Worm (Caenorhabditis elegans) whole organism, L4 larva: ENCODE results near the gene Y116A8C.49.

Experiments used
- ceh-44 ChIP-seq: fragments of 200-800 bp; sonication (Bioruptor generic); IDR thresholded peaks from 2 replicates; pipeline ENCODE4 v1.3.6; 2022; ENCODE audit warnings: missing genetic modification reagents, missing genetic modification characterization, missing compliant biosample characterization
- ceh-62 ChIP-seq: sonication (generic microtip); optimal IDR thresholded peaks from 2 replicates; lab custom pipeline; 2017; ENCODE audit warnings: missing biosample characterization, missing genetic modification characterization
- fos-1 ChIP-seq: fragments of 150-350 bp; optimal IDR thresholded peaks from 2 replicates; lab custom pipeline; 2014; ENCODE audit warnings: missing biosample characterization, missing genetic modification characterization
- hlh-30 ChIP-seq: sonication (generic microtip); optimal IDR thresholded peaks from 2 replicates; lab custom pipeline; 2017; ENCODE audit warnings: antibody characterized with exemption, mild to moderate bottlenecking, missing genetic modification characterization, missing compliant biosample characterization; ENCODE audit not compliant: insufficient read depth
- lin-13 ChIP-seq: fragments of 150-350 bp; optimal IDR thresholded peaks from 2 replicates; lab custom pipeline; 2014; ENCODE audit warnings: missing biosample characterization, missing genetic modification reagents, missing genetic modification characterization
- lsy-2 ChIP-seq, 2 experiments: fragments of 150-350 bp in 1 of 2; sonication (generic microtip) in 1 of 2; optimal IDR thresholded peaks; 2 replicates each; lab custom pipeline; 2014 to 2017; ENCODE audit warnings: missing biosample characterization in 2 of 2, missing genetic modification characterization in 2 of 2
- nhr-6 ChIP-seq: fragments of 150-350 bp; optimal IDR thresholded peaks from 2 replicates; lab custom pipeline; 2014; ENCODE audit warnings: missing biosample characterization, missing genetic modification characterization
- pha-4 ChIP-seq, 2 experiments: fragments of 150-350 bp in 1 of 2; fragments of 200-800 bp in 1 of 2; sonication (Bioruptor generic) in 1 of 2; IDR thresholded peaks in 1 of 2; optimal IDR thresholded peaks in 1 of 2; 2 replicates each; pipeline versions ENCODE4 v1.3.6 to Lab custom; 2014 to 2022; ENCODE audit warnings: missing genetic modification characterization in 2 of 2, missing genetic modification reagents in 2 of 2, missing biosample characterization in 1 of 2, missing compliant biosample characterization in 1 of 2
- unc-39 ChIP-seq: sonication (generic microtip); optimal IDR thresholded peaks from 2 replicates; lab custom pipeline; 2017; ENCODE audit warnings: missing biosample characterization, missing genetic modification characterization
- zfp-2 ChIP-seq: sonication (generic microtip); optimal IDR thresholded peaks from 2 replicates; lab custom pipeline; 2016; ENCODE audit warnings: mild to moderate bottlenecking, missing genetic modification characterization, missing compliant biosample characterization

DNA sequence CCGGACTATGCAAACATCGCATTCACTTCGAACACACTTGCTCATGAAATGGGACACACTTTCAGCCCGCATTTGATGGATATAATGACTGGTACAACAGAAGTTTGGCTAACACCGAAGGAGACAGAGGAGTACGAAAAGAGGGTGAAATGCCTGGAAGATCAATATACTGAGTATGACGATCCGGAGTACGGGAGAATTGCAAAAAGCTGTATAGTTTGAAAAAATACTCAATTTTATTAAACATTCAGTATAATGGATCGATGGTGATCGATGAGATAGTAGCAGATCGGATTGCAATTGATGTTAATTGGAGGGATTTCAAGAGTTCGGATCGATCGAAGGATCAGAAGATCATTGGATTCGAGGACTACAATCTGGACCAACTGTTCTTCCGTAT is 4.4 kb downstream of the Y116A8C.49 start:
- no peak for TF ChIP-seq lsy-2 (tag; optimal IDR thresholded peaks at IDR 0.05; lab: Kevin White, UChicago)
- no peak for TF ChIP-seq zfp-2 (tag; lab: Kevin White, UChicago)
- no peak for TF ChIP-seq hlh-30
- no peak for TF ChIP-seq pha-4 (GFP tag; IDR thresholded peaks at IDR 0.05; lab: Robert Waterston, UW)
- TF ChIP-seq pha-4 (tag; optimal IDR thresholded peaks at IDR 0.05; lab: Kevin White, UChicago) = no peak
- TF ChIP-seq lin-13 = no peak
- no peak for TF ChIP-seq fos-1 (tag; lab: Kevin White, UChicago)
- no peak for TF ChIP-seq unc-39 (tag; lab: Kevin White, UChicago)
- no peak for TF ChIP-seq ceh-44 (GFP tag; lab: Robert Waterston, UW)
- TF ChIP-seq nhr-6 = no peak
- no peak for TF ChIP-seq ceh-62 (tag; lab: Kevin White, UChicago)
